Worm (Caenorhabditis elegans) whole organism, L4 larva: Measurements from ENCODE around the gene idpc-2.

ENCODE experiments used
- D1046.2 ChIP-seq: fragments of 200-800 bp; sonication (Bioruptor generic); IDR thresholded peaks from 2 replicates; pipeline ENCODE4 v1.3.6; 2022; ENCODE audit warnings: missing genetic modification characterization, missing compliant biosample characterization
- F26F4.8 ChIP-seq: fragments of 200-800 bp; sonication (Bioruptor generic); conservative IDR thresholded peaks from 2 replicates; pipeline ENCODE4 v1.3.6; 2022; ENCODE audit warnings: missing genetic modification characterization, missing compliant biosample characterization
- F37D6.2 ChIP-seq: sonication (generic microtip); optimal IDR thresholded peaks from 2 replicates; lab custom pipeline; 2016; ENCODE audit warnings: mild to moderate bottlenecking, missing genetic modification characterization, missing compliant biosample characterization
- Y48G9A.11 ChIP-seq: fragments of 200-800 bp; sonication (Bioruptor generic); IDR thresholded peaks from 2 replicates; pipeline ENCODE4 v1.3.6; 2022; ENCODE audit warnings: missing genetic modification reagents, missing genetic modification characterization, missing compliant biosample characterization
- Y75B8A.6 ChIP-seq: fragments of 200-800 bp; sonication (Bioruptor generic); IDR thresholded peaks from 2 replicates; pipeline ENCODE4 v1.3.6; 2022; ENCODE audit warnings: missing genetic modification reagents, missing genetic modification characterization, missing compliant biosample characterization
- ZK337.2 ChIP-seq: fragments of 200-800 bp; sonication (Bioruptor generic); IDR thresholded peaks from 2 replicates; pipeline ENCODE4 v1.3.6; 2022; ENCODE audit warnings: missing genetic modification reagents, missing genetic modification characterization, missing compliant biosample characterization
- aha-1 ChIP-seq: fragments of 150-350 bp; peaks from one replicate; lab custom pipeline; 2014; ENCODE audit warnings: missing biosample characterization, missing genetic modification characterization
- ceh-20 ChIP-seq: fragments of 200-800 bp; sonication (Bioruptor generic); IDR thresholded peaks from 2 replicates; pipeline ENCODE4 v1.3.6; 2022; ENCODE audit warnings: missing genetic modification reagents, missing genetic modification characterization, missing compliant biosample characterization
- ceh-28 ChIP-seq: fragments of 150-350 bp; optimal IDR thresholded peaks from 2 replicates; lab custom pipeline; 2014; ENCODE audit warnings: missing biosample characterization, missing genetic modification reagents, missing genetic modification characterization
- ceh-32 ChIP-seq: sonication (generic microtip); optimal IDR thresholded peaks from 2 replicates; lab custom pipeline; 2016; ENCODE audit warnings: mild to moderate bottlenecking, missing genetic modification characterization, missing compliant biosample characterization; ENCODE audit not compliant: poor library complexity
- ceh-82 ChIP-seq: sonication (generic microtip); optimal IDR thresholded peaks from 2 replicates; lab custom pipeline; 2017; ENCODE audit warnings: missing biosample characterization, missing genetic modification characterization
- ctbp-1 ChIP-seq: fragments of 200-800 bp; sonication (Bioruptor generic); IDR thresholded peaks from 2 replicates; pipeline ENCODE4 v1.3.6; 2022; ENCODE audit warnings: missing genetic modification reagents, missing genetic modification characterization, missing compliant biosample characterization
- daf-12 ChIP-seq: fragments of 150-350 bp; optimal IDR thresholded peaks from 2 replicates; lab custom pipeline; 2014; ENCODE audit warnings: missing biosample characterization, missing genetic modification reagents, missing genetic modification characterization
- daf-16 ChIP-seq, 3 experiments: sonication (generic microtip); optimal IDR thresholded peaks; 2 replicates each; lab custom pipeline; 2016 to 2017; ENCODE audit warnings: missing genetic modification characterization in 3 of 3, missing genetic modification reagents in 3 of 3, mild to moderate bottlenecking in 2 of 3, missing compliant biosample characterization in 2 of 3, missing biosample characterization in 1 of 3, moderate library complexity in 1 of 3
- dmd-8 ChIP-seq: fragments of 200-800 bp; sonication (Bioruptor generic); IDR thresholded peaks from 2 replicates; pipeline ENCODE4 v1.3.6; 2022; ENCODE audit warnings: missing genetic modification characterization, missing compliant biosample characterization
- dmd-9 ChIP-seq: fragments of 200-800 bp; sonication (Bioruptor generic); IDR thresholded peaks from 2 replicates; pipeline ENCODE4 v1.3.6; 2022; ENCODE audit warnings: missing genetic modification reagents, missing genetic modification characterization, missing compliant biosample characterization
- egl-43 ChIP-seq: fragments of 200-800 bp; sonication (Bioruptor generic); IDR thresholded peaks from 2 replicates; pipeline ENCODE4 v1.3.6; 2022; ENCODE audit warnings: missing genetic modification reagents, missing genetic modification characterization, missing compliant biosample characterization
- gei-8 ChIP-seq: fragments of 200-800 bp; sonication (Bioruptor generic); optimal IDR thresholded peaks from 2 replicates; lab custom pipeline; 2018; ENCODE audit warnings: mild to moderate bottlenecking, missing genetic modification characterization, missing compliant biosample characterization
- hif-1 ChIP-seq, 2 experiments: sonication (generic microtip); optimal IDR thresholded peaks; 2 replicates each; lab custom pipeline; 2016 to 2017; ENCODE audit warnings: missing compliant biosample characterization in 2 of 2, missing genetic modification characterization in 2 of 2, missing genetic modification reagents in 2 of 2, missing genotype in 2 of 2, mild to moderate bottlenecking in 1 of 2
- hlh-11 ChIP-seq: fragments of 200-800 bp; sonication (Bioruptor generic); optimal IDR thresholded peaks from 2 replicates; lab custom pipeline; 2018; ENCODE audit warnings: mild to moderate bottlenecking, missing genetic modification characterization, missing compliant biosample characterization
- hlh-30 ChIP-seq: sonication (generic microtip); optimal IDR thresholded peaks from 2 replicates; lab custom pipeline; 2017; ENCODE audit warnings: antibody characterized with exemption, mild to moderate bottlenecking, missing genetic modification characterization, missing compliant biosample characterization; ENCODE audit not compliant: insufficient read depth
- lim-7 ChIP-seq: fragments of 200-800 bp; sonication (Bioruptor generic); IDR thresholded peaks from 2 replicates; pipeline ENCODE4 v1.3.6; 2022; ENCODE audit warnings: missing genetic modification characterization, missing compliant biosample characterization
- lin-1 ChIP-seq: fragments of 200-800 bp; sonication (Bioruptor generic); IDR thresholded peaks from 2 replicates; pipeline ENCODE4 v1.3.6; 2022; ENCODE audit warnings: missing genetic modification reagents, missing genetic modification characterization, missing compliant biosample characterization
- mxl-3 ChIP-seq: fragments of 200-800 bp; sonication (Bioruptor generic); optimal IDR thresholded peaks from 2 replicates; lab custom pipeline; 2018; ENCODE audit warnings: mild to moderate bottlenecking, missing genetic modification characterization, missing compliant biosample characterization
- nhr-10 ChIP-seq: fragments of 150-350 bp; optimal IDR thresholded peaks from 2 replicates; lab custom pipeline; 2014; ENCODE audit warnings: missing biosample characterization, missing genetic modification characterization
- nhr-28 ChIP-seq: fragments of 150-350 bp; optimal IDR thresholded peaks from 2 replicates; lab custom pipeline; 2014; ENCODE audit warnings: missing biosample characterization, missing genetic modification characterization
- nhr-42 ChIP-seq: fragments of 200-800 bp; sonication (Bioruptor generic); IDR thresholded peaks from 2 replicates; pipeline ENCODE4 v1.3.6; 2022; ENCODE audit warnings: missing genetic modification characterization, missing compliant biosample characterization
- nhr-77 ChIP-seq: fragments of 150-350 bp; optimal IDR thresholded peaks from 2 replicates; lab custom pipeline; 2014; ENCODE audit warnings: missing biosample characterization, missing genetic modification characterization
- pha-4 ChIP-seq, 2 experiments: fragments of 150-350 bp in 1 of 2; fragments of 200-800 bp in 1 of 2; sonication (Bioruptor generic) in 1 of 2; IDR thresholded peaks in 1 of 2; optimal IDR thresholded peaks in 1 of 2; 2 replicates each; pipeline versions ENCODE4 v1.3.6 to Lab custom; 2014 to 2022; ENCODE audit warnings: missing genetic modification characterization in 2 of 2, missing genetic modification reagents in 2 of 2, missing biosample characterization in 1 of 2, missing compliant biosample characterization in 1 of 2
- php-3 ChIP-seq: fragments of 200-800 bp; sonication (Bioruptor generic); IDR thresholded peaks from 2 replicates; pipeline ENCODE4 v1.3.6; 2022; ENCODE audit warnings: missing genetic modification reagents, missing genetic modification characterization, missing compliant biosample characterization
- rbr-2 ChIP-seq: sonication (generic microtip); optimal IDR thresholded peaks from 2 replicates; lab custom pipeline; 2016; ENCODE audit warnings: missing genotype, missing genetic modification characterization, missing compliant biosample characterization
- sdz-12 ChIP-seq: fragments of 200-800 bp; sonication (Bioruptor generic); optimal IDR thresholded peaks from 2 replicates; lab custom pipeline; 2018; ENCODE audit warnings: mild to moderate bottlenecking, missing genetic modification characterization, missing compliant biosample characterization
- skn-1 ChIP-seq: fragments of 150-350 bp; optimal IDR thresholded peaks from 2 replicates; lab custom pipeline; 2014; ENCODE audit warnings: missing biosample characterization, missing genetic modification characterization
- snpc-4 ChIP-seq: fragments of 150-350 bp; optimal IDR thresholded peaks from 2 replicates; lab custom pipeline; 2014; ENCODE audit warnings: missing biosample characterization, missing genetic modification characterization
- unc-130 ChIP-seq: sonication (generic microtip); optimal IDR thresholded peaks from 2 replicates; lab custom pipeline; 2016; ENCODE audit warnings: missing genetic modification reagents, missing genetic modification characterization, missing compliant biosample characterization
- unc-39 ChIP-seq: sonication (generic microtip); optimal IDR thresholded peaks from 2 replicates; lab custom pipeline; 2017; ENCODE audit warnings: missing biosample characterization, missing genetic modification characterization
- unc-62 ChIP-seq, 3 experiments: fragments of 150-350 bp in 1 of 3; sonication (generic microtip); optimal IDR thresholded peaks in 2 of 3; peaks in 1 of 3; 1 replicate in 1 of 3; 2 replicates in 2 of 3; lab custom pipeline; 2014 to 2017; ENCODE audit warnings: missing biosample characterization in 3 of 3, missing genetic modification characterization in 3 of 3, missing genetic modification reagents in 3 of 3, missing genotype in 1 of 3

Gene idpc-2

ce11 chrV:8653080-8653821, 32.1 kb upstream of the idpc-2 start (continued):
- no peak for TF ChIP-seq nhr-77 (tag; lab: Kevin White, UChicago)
- TF ChIP-seq nhr-42 (GFP tag; lab: Robert Waterston, UW), result no peak
- no peak for TF ChIP-seq Y75B8A.6 (GFP tag; lab: Robert Waterston, UW)
- TF ChIP-seq hlh-30 (tag; lab: Kevin White, UChicago), result peak; percentile 10
- TF ChIP-seq nhr-10 (tag; lab: Kevin White, UChicago), result no peak
- no peak for TF ChIP-seq daf-16 (GFP tag; optimal IDR thresholded peaks at IDR 0.05; lab: Kevin White, UChicago)
- no peak for TF ChIP-seq daf-16 (tag; optimal IDR thresholded peaks at IDR 0.05; lab: Kevin White, UChicago)
- TF ChIP-seq php-3, result peak; percentile 88
- no peak for TF ChIP-seq ceh-32 (tag; lab: Kevin White, UChicago)
- TF ChIP-seq F37D6.2 (tag; lab: Kevin White, UChicago), result no peak
- no peak for TF ChIP-seq lin-1 (GFP tag; lab: Robert Waterston, UW)

- TF ChIP-seq hif-1 (tag; optimal IDR thresholded peaks at IDR 0.05; lab: Kevin White, UChicago), result no peak
- no peak for TF ChIP-seq unc-39 (tag; lab: Kevin White, UChicago)
- TF ChIP-seq daf-12 (tag; lab: Kevin White, UChicago), result no peak
- no peak for TF ChIP-seq dmd-8 (GFP tag; lab: Robert Waterston, UW)
- TF ChIP-seq mxl-3, result peak; percentile 1
- TF ChIP-seq pha-4 (GFP tag; IDR thresholded peaks at IDR 0.05; lab: Robert Waterston, UW), result no peak
- TF ChIP-seq pha-4 (tag; optimal IDR thresholded peaks at IDR 0.05; lab: Kevin White, UChicago), result no peak
- no peak for TF ChIP-seq ceh-28 (tag; lab: Kevin White, UChicago)
- TF ChIP-seq nhr-10 (tag; lab: Kevin White, UChicago), result no peak
- no peak for TF ChIP-seq gei-8 (GFP tag; lab: Kevin White, UChicago)
- no peak for TF ChIP-seq ceh-20
- no peak for TF ChIP-seq php-3
- peak; percentile 6 for TF ChIP-seq nhr-28 (tag; lab: Kevin White, UChicago)
- TF ChIP-seq hlh-11 (tag; lab: Kevin White, UChicago), result peak; percentile 5
- no peak for TF ChIP-seq skn-1 (tag; lab: Kevin White, UChicago)
- TF ChIP-seq unc-62 (GFP tag; optimal IDR thresholded peaks at IDR 0.05 in 1 of 2; lab: Kevin White, UChicago), result peak in 1 of 2 experiments; percentile 93
- TF ChIP-seq unc-62 (tag; optimal IDR thresholded peaks at IDR 0.05; lab: Kevin White, UChicago), result no peak
- TF ChIP-seq rbr-2 (tag; lab: Kevin White, UChicago), result no peak
- no peak for TF ChIP-seq ctbp-1 (GFP tag; lab: Robert Waterston, UW)
- no peak for TF ChIP-seq egl-43
- no peak for TF ChIP-seq dmd-9 (GFP tag; lab: Robert Waterston, UW)
- no peak for TF ChIP-seq daf-16 (GFP tag; optimal IDR thresholded peaks at IDR 0.05; lab: Kevin White, UChicago)
- TF ChIP-seq daf-16 (tag; optimal IDR thresholded peaks at IDR 0.05; lab: Kevin White, UChicago), result no peak
- no peak for TF ChIP-seq ZK337.2
- no peak for TF ChIP-seq snpc-4
- no peak for TF ChIP-seq nhr-77 (tag; lab: Kevin White, UChicago)
- no peak for TF ChIP-seq F26F4.8
- TF ChIP-seq D1046.2 (GFP tag; lab: Robert Waterston, UW), result no peak
- TF ChIP-seq aha-1 (tag; lab: Kevin White, UChicago), result peak; percentile 81
- TF ChIP-seq unc-130 (GFP tag; lab: Kevin White, UChicago), result no peak
- TF ChIP-seq lim-7, result no peak
- TF ChIP-seq sdz-12 (GFP tag; lab: Kevin White, UChicago), result no peak
- no peak for TF ChIP-seq Y48G9A.11 (GFP tag; lab: Robert Waterston, UW)
- no peak for TF ChIP-seq ceh-82 (tag; lab: Kevin White, UChicago)
- TF ChIP-seq, all 104 proteins: peak for 5
Measured at ce11 chrV:8652177-8652576, 31.1 kb upstream of the idpc-2 start.
